Fruit fly (Drosophila melanogaster) whole organism, embryonic: ENCODE measurements around the gene CG43401.

ENCODE experiments used
- Ada2b ChIP-seq: fragments of 200-800 bp; sonication (Bioruptor generic); IDR thresholded peaks from 2 replicates; pipeline ENCODE4 v1.3.6; 2022; ENCODE audit warnings: missing biosample characterization, missing genetic modification characterization
- Adf1 ChIP-seq: fragments of 200-800 bp; sonication (Bioruptor generic); IDR thresholded peaks from 2 replicates; pipeline ENCODE4 v1.3.6; 2022; ENCODE audit warnings: missing biosample characterization, missing genetic modification characterization
- CG10267 ChIP-seq: fragments of 200-800 bp; sonication (Bioruptor generic); optimal IDR thresholded peaks from 2 replicates; lab custom pipeline; 2018; ENCODE audit warnings: missing biosample characterization, mild to moderate bottlenecking, missing genetic modification characterization, moderate library complexity
- CG10565 ChIP-seq: fragments of 200-800 bp; sonication (Bioruptor generic); optimal IDR thresholded peaks from 3 replicates; lab custom pipeline; 2016; ENCODE audit warnings: missing biosample characterization, mild to moderate bottlenecking, missing genetic modification characterization
- CG12769 ChIP-seq: fragments of 200-800 bp; sonication (Bioruptor generic); optimal IDR thresholded peaks from 2 replicates; lab custom pipeline; 2019; ENCODE audit warnings: missing biosample characterization, mild to moderate bottlenecking, missing genetic modification characterization, moderate library complexity
- CG14710 ChIP-seq: fragments of 200-800 bp; sonication (Bioruptor generic); optimal IDR thresholded peaks from 3 replicates; lab custom pipeline; 2019; ENCODE audit warnings: missing biosample characterization, mild to moderate bottlenecking, missing genetic modification characterization, moderate library complexity
- CG1529 ChIP-seq: fragments of 200-800 bp; sonication (Bioruptor generic); optimal IDR thresholded peaks from 3 replicates; lab custom pipeline; 2018; ENCODE audit warnings: missing biosample characterization, missing genetic modification characterization
- CG16779 ChIP-seq: fragments of 200-800 bp; sonication (Bioruptor generic); IDR thresholded peaks from 2 replicates; pipeline ENCODE4 v1.3.6; 2022; ENCODE audit warnings: missing biosample characterization, missing genetic modification characterization
- CG17359 ChIP-seq: fragments of 200-800 bp; sonication (Bioruptor generic); optimal IDR thresholded peaks from 3 replicates; lab custom pipeline; 2018; ENCODE audit warnings: missing biosample characterization, mild to moderate bottlenecking, missing genetic modification characterization, moderate library complexity
- CG18764 ChIP-seq: fragments of 200-800 bp; sonication (Bioruptor generic); optimal IDR thresholded peaks from 3 replicates; lab custom pipeline; 2016; ENCODE audit warnings: missing biosample characterization, missing genetic modification characterization
- CG3407 ChIP-seq: fragments of 200-800 bp; sonication (Bioruptor generic); optimal IDR thresholded peaks from 2 replicates; lab custom pipeline; 2018; ENCODE audit warnings: missing biosample characterization, mild to moderate bottlenecking, missing genetic modification characterization
- CG42726 ChIP-seq: fragments of 200-800 bp; sonication (Bioruptor generic); IDR thresholded peaks from 2 replicates; pipeline ENCODE4 v1.3.6; 2022; ENCODE audit warnings: missing biosample characterization, missing genetic modification characterization; ENCODE audit not compliant: partially characterized antibody
- CG4820 ChIP-seq: fragments of 200-800 bp; sonication (Bioruptor generic); optimal IDR thresholded peaks from 3 replicates; lab custom pipeline; 2016; ENCODE audit warnings: missing biosample characterization, missing genetic modification characterization
- CG7928 ChIP-seq: fragments of 200-800 bp; sonication (Bioruptor generic); optimal IDR thresholded peaks from 2 replicates; lab custom pipeline; 2017; ENCODE audit warnings: missing biosample characterization, mild to moderate bottlenecking, missing genetic modification characterization
- CG7963 ChIP-seq: fragments of 200-800 bp; sonication (Bioruptor generic); IDR thresholded peaks from 3 replicates; pipeline ENCODE4 v1.3.6; 2022; ENCODE audit warnings: missing biosample characterization, missing genetic modification characterization; ENCODE audit not compliant: partially characterized antibody
- CG8765 ChIP-seq: fragments of 200-800 bp; sonication (Bioruptor generic); IDR thresholded peaks from 2 replicates; pipeline ENCODE4 v1.3.6; 2022; ENCODE audit warnings: missing biosample characterization, missing genetic modification characterization
- CG9797 ChIP-seq: fragments of 200-800 bp; sonication (Bioruptor generic); optimal IDR thresholded peaks from 3 replicates; lab custom pipeline; 2018; ENCODE audit warnings: missing biosample characterization, mild to moderate bottlenecking, missing genetic modification characterization
- CkIIα-i1 ChIP-seq: fragments of 200-800 bp; sonication (Bioruptor generic); IDR thresholded peaks from 2 replicates; pipeline ENCODE4 v1.3.6; 2022; ENCODE audit warnings: missing biosample characterization, missing genetic modification characterization
- Deaf1 ChIP-seq: fragments of 200-800 bp; optimal IDR thresholded peaks from 3 replicates; lab custom pipeline; 2019; ENCODE audit warnings: missing biosample characterization, mild to moderate bottlenecking, missing genetic modification characterization, moderate library complexity
- Dref ChIP-seq: fragments of 200-800 bp; sonication (Bioruptor generic); IDR thresholded peaks from 2 replicates; pipeline ENCODE4 v1.3.6; 2022; ENCODE audit warnings: missing biosample characterization, missing genetic modification characterization
- E2f2 ChIP-seq: fragments of 200-800 bp; sonication (Bioruptor generic); IDR thresholded peaks from 2 replicates; pipeline ENCODE4 v1.3.6; 2022; ENCODE audit warnings: missing biosample characterization, missing genetic modification characterization
- ERR ChIP-seq: fragments of 200-800 bp; sonication (Bioruptor generic); optimal IDR thresholded peaks from 2 replicates; lab custom pipeline; 2016; ENCODE audit warnings: missing biosample characterization, missing genetic modification characterization
- HLH3B ChIP-seq: fragments of 200-800 bp; sonication (Bioruptor generic); IDR thresholded peaks from 2 replicates; pipeline ENCODE4 v1.3.6; 2022; ENCODE audit warnings: missing biosample characterization, missing genetic modification characterization
- HLHmδ ChIP-seq: fragments of 200-800 bp; sonication (Bioruptor generic); optimal IDR thresholded peaks from 2 replicates; lab custom pipeline; 2018; ENCODE audit warnings: missing biosample characterization, mild to moderate bottlenecking, missing genetic modification characterization, moderate library complexity
- Hr3 ChIP-seq: fragments of 200-800 bp; sonication (Bioruptor generic); optimal IDR thresholded peaks from 3 replicates; lab custom pipeline; 2016; ENCODE audit warnings: missing biosample characterization, missing genetic modification characterization
- Hr39 ChIP-seq: fragments of >200 bp; optimal IDR thresholded peaks from 2 replicates; lab custom pipeline; 2017
- Meics ChIP-seq: fragments of 200-800 bp; sonication (Bioruptor generic); optimal IDR thresholded peaks from 2 replicates; lab custom pipeline; 2017; ENCODE audit warnings: missing biosample characterization, mild to moderate bottlenecking, missing genetic modification characterization
- Opbp ChIP-seq: fragments of 200-800 bp; sonication (Bioruptor generic); IDR thresholded peaks from 3 replicates; pipeline ENCODE4 v1.3.6; 2022; ENCODE audit warnings: missing biosample characterization, missing genetic modification characterization; ENCODE audit not compliant: partially characterized antibody
- Tbp ChIP-seq: fragments of >200 bp; optimal IDR thresholded peaks from 2 replicates; lab custom pipeline; 2018; ENCODE audit warnings: missing biosample characterization, missing genetic modification characterization
- ac ChIP-seq: fragments of 200-800 bp; sonication (Bioruptor generic); optimal IDR thresholded peaks from 3 replicates; lab custom pipeline; 2017; ENCODE audit warnings: missing biosample characterization, mild to moderate bottlenecking, missing genetic modification characterization
- ase ChIP-seq: fragments of 200-800 bp; sonication (Bioruptor generic); IDR thresholded peaks from 3 replicates; pipeline ENCODE4 v1.3.6; 2022; ENCODE audit warnings: missing biosample characterization, missing genetic modification characterization
- az2 ChIP-seq: fragments of 200-800 bp; sonication (Bioruptor generic); optimal IDR thresholded peaks from 3 replicates; lab custom pipeline; 2016; ENCODE audit warnings: missing biosample characterization, missing genetic modification characterization
- dm ChIP-seq: fragments of 200-800 bp; sonication (Bioruptor generic); optimal IDR thresholded peaks from 3 replicates; lab custom pipeline; 2016; ENCODE audit warnings: missing biosample characterization, missing genetic modification characterization
- en ChIP-seq: fragments of 200-800 bp; sonication (Bioruptor generic); optimal IDR thresholded peaks from 2 replicates; lab custom pipeline; 2016; ENCODE audit warnings: missing biosample characterization, missing genetic modification characterization
- grn ChIP-seq: fragments of 200-800 bp; sonication (Bioruptor generic); optimal IDR thresholded peaks from 3 replicates; lab custom pipeline; 2017; ENCODE audit warnings: missing biosample characterization, missing genetic modification characterization
- h ChIP-seq: fragments of >200 bp; optimal IDR thresholded peaks from 2 replicates; lab custom pipeline; 2017
- ind ChIP-seq: fragments of 200-800 bp; sonication (Bioruptor generic); optimal IDR thresholded peaks from 3 replicates; lab custom pipeline; 2016; ENCODE audit warnings: missing biosample characterization, missing genetic modification characterization
- jigr1 ChIP-seq: fragments of 200-800 bp; sonication (Bioruptor generic); IDR thresholded peaks from 3 replicates; pipeline ENCODE4 v1.3.6; 2022; ENCODE audit warnings: missing biosample characterization, missing genetic modification characterization
- kay ChIP-seq: fragments of 200-800 bp; sonication (Bioruptor generic); optimal IDR thresholded peaks from 2 replicates; lab custom pipeline; 2016; ENCODE audit warnings: missing biosample characterization, missing genetic modification characterization
- mld ChIP-seq: fragments of 200-800 bp; sonication (Bioruptor generic); IDR thresholded peaks from 3 replicates; pipeline ENCODE4 v1.3.6; 2022; ENCODE audit warnings: missing biosample characterization, missing genetic modification characterization; ENCODE audit not compliant: partially characterized antibody
- nerfin-1 ChIP-seq: fragments of 200-800 bp; sonication (Bioruptor generic); optimal IDR thresholded peaks from 3 replicates; lab custom pipeline; 2019; ENCODE audit warnings: missing biosample characterization, mild to moderate bottlenecking, missing genetic modification characterization, moderate library complexity
- nerfin-2 ChIP-seq: fragments of 200-800 bp; sonication (Bioruptor generic); IDR thresholded peaks from 2 replicates; pipeline ENCODE4 v1.3.6; 2022; ENCODE audit warnings: missing biosample characterization, missing genetic modification characterization; ENCODE audit not compliant: partially characterized antibody
- pros ChIP-seq: fragments of 200-800 bp; sonication (Bioruptor generic); optimal IDR thresholded peaks from 3 replicates; lab custom pipeline; 2019; ENCODE audit warnings: missing biosample characterization, mild to moderate bottlenecking, missing genetic modification characterization, moderate library complexity
- repo ChIP-seq: fragments of 200-800 bp; sonication (Bioruptor generic); optimal IDR thresholded peaks from 2 replicates; lab custom pipeline; 2016; ENCODE audit warnings: missing biosample characterization, missing genetic modification characterization
- sens-2 ChIP-seq: fragments of 200-800 bp; sonication (Bioruptor generic); IDR thresholded peaks from 2 replicates; pipeline ENCODE4 v1.3.6; 2022; ENCODE audit warnings: missing biosample characterization, missing genetic modification characterization
- sim ChIP-seq: fragments of 200-800 bp; sonication (Bioruptor generic); IDR thresholded peaks from 2 replicates; pipeline ENCODE4 v1.3.6; 2022; ENCODE audit warnings: missing biosample characterization, missing genetic modification characterization
- tap ChIP-seq: fragments of 200-800 bp; optimal IDR thresholded peaks from 3 replicates; lab custom pipeline; 2019; ENCODE audit warnings: missing biosample characterization, mild to moderate bottlenecking, missing genetic modification characterization, moderate library complexity
- trem ChIP-seq: fragments of 200-800 bp; optimal IDR thresholded peaks from 3 replicates; lab custom pipeline; 2019; ENCODE audit warnings: missing biosample characterization, mild to moderate bottlenecking, missing genetic modification characterization, moderate library complexity
- tup ChIP-seq: fragments of 200-800 bp; sonication (Bioruptor generic); optimal IDR thresholded peaks from 2 replicates; lab custom pipeline; 2016; ENCODE audit warnings: missing biosample characterization, mild to moderate bottlenecking, missing genetic modification characterization, moderate library complexity
- twi ChIP-seq: fragments of 200-800 bp; optimal IDR thresholded peaks from 2 replicates; lab custom pipeline; 2019; ENCODE audit warnings: missing biosample characterization, mild to moderate bottlenecking, missing genetic modification characterization, moderate library complexity
- wdn ChIP-seq: fragments of 200-800 bp; sonication (Bioruptor generic); IDR thresholded peaks from 2 replicates; pipeline ENCODE4 v1.3.6; 2022; ENCODE audit warnings: missing biosample characterization, missing genetic modification characterization
- z ChIP-seq: fragments of 200-800 bp; sonication (Bioruptor generic); IDR thresholded peaks from 3 replicates; pipeline ENCODE4 v1.3.6; 2022; ENCODE audit warnings: missing biosample characterization, missing genetic modification characterization
- zen ChIP-seq: fragments of 200-800 bp; sonication (Bioruptor generic); optimal IDR thresholded peaks from 3 replicates; lab custom pipeline; 2018; ENCODE audit warnings: missing biosample characterization, mild to moderate bottlenecking, missing genetic modification characterization, moderate library complexity

Gene CG43401

DNA sequence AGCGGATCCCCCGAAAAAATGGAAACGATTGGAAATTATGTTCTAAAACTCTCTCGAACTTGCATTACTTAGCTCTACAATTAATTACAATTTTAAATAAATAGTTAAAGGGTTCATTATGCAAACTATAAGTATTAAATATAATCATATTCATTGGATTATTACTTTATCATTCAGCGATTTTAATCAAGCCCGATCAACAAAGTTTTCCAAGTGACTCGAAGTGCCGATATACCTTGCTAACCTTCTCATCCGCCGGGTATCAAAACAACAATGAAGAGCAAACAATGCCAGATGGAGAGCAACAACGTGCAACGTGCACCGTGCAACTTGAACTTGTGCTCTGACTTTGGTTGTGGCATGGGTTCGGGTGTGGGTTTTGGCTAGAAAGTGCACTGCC is 28.0 kb downstream of the CG43401 start (continued):
- TF ChIP-seq tap (tag; lab: Kevin White, UChicago) (peak; percentile 60), CG18764 (GFP tag; lab: Kevin White, UChicago) (peak; percentile 3), en (GFP tag; lab: Kevin White, UChicago) (no peak), CG4820 (peak; percentile 50), ac (GFP tag; lab: Kevin White, UChicago) (peak; percentile 20), pros (no peak), ERR (GFP tag; lab: Kevin White, UChicago) (no peak), Adf1 (no peak), Hr39 (no peak), zen (tag; lab: Kevin White, UChicago) (peak; percentile 72), Dref (GFP tag; lab: Robert Waterston, UW) (no peak), twi (peak; percentile 82), CG14710 (tag; lab: Kevin White, UChicago) (peak; percentile 71), CG16779 (GFP tag; lab: Robert Waterston, UW) (no peak), repo (GFP tag; lab: Kevin White, UChicago) (no peak), grn (GFP tag; lab: Kevin White, UChicago) (no peak), jigr1 (no peak), E2f2 (GFP tag; lab: Robert Waterston, UW) (no peak), CG7963 (no peak), CG42726 (GFP tag; lab: Robert Waterston, UW) (no peak), nerfin-1 (tag; lab: Kevin White, UChicago) (peak; percentile 46), Deaf1 (tag; lab: Kevin White, UChicago) (no peak), trem (tag; lab: Kevin White, UChicago) (peak; percentile 78), Opbp (GFP tag; lab: Robert Waterston, UW) (no peak), Ada2b (GFP tag; lab: Robert Waterston, UW) (peak; percentile 36; the same call in 1 of the 2 replicates), az2 (GFP tag; lab: Kevin White, UChicago) (peak; percentile 65), Tbp (no peak), CG10565 (GFP tag; lab: Kevin White, UChicago) (no peak), HLHmδ (GFP tag; lab: Kevin White, UChicago) (no peak), sim (peak; percentile 44; the same call in 1 of the 2 replicates), CG3407 (GFP tag; lab: Kevin White, UChicago) (no peak), wdn (GFP tag; lab: Robert Waterston, UW) (no peak), CG12769 (tag; lab: Kevin White, UChicago) (no peak), kay (GFP tag; lab: Kevin White, UChicago) (no peak), tup (GFP tag; lab: Kevin White, UChicago) (no peak), dm (GFP tag; lab: Kevin White, UChicago) (no peak), CG7928 (GFP tag; lab: Kevin White, UChicago) (no peak), ase (GFP tag; lab: Robert Waterston, UW) (peak; percentile 17; the same call in 1 of the 3 replicates), Meics (GFP tag; lab: Kevin White, UChicago) (no peak), sens-2 (no peak), ind (GFP tag; lab: Kevin White, UChicago) (peak; percentile 20), CG10267 (tag; lab: Kevin White, UChicago) (peak; percentile 77), Hr3 (GFP tag; lab: Kevin White, UChicago) (peak; percentile 28), CG17359 (tag; lab: Kevin White, UChicago) (peak; percentile 59), h (lab: Kevin White, UChicago) (no peak), HLH3B (0 out of 2 replicates have a peak, but pooled peaks have one; percentile 36), z (GFP tag; lab: Robert Waterston, UW) (no peak), nerfin-2 (no peak), CG1529 (GFP tag; lab: Kevin White, UChicago) (peak; percentile 45), CG8765 (GFP tag; lab: Robert Waterston, UW) (peak; percentile 57; the same call in 1 of the 2 replicates), mld (GFP tag; lab: Robert Waterston, UW) (no peak), CkIIα-i1 (GFP tag; lab: Robert Waterston, UW) (no peak), CG9797 (GFP tag; lab: Kevin White, UChicago) (no peak)
